Worm (Caenorhabditis elegans) whole organism, late embryonic: ENCODE measurements around the gene pgp-12.

Experiments used
- C38D4.7 ChIP-seq: fragments of 200-800 bp; sonication (Bioruptor generic); optimal IDR thresholded peaks from 2 replicates; lab custom pipeline; 2018; ENCODE audit warnings: mild to moderate bottlenecking, missing genetic modification characterization, moderate library complexity, missing compliant biosample characterization
- ceh-22 ChIP-seq: sonication (generic microtip); optimal IDR thresholded peaks from 2 replicates; lab custom pipeline; 2017; ENCODE audit warnings: missing biosample characterization, missing genetic modification characterization
- madf-2 ChIP-seq: sonication (generic microtip); optimal IDR thresholded peaks from 2 replicates; lab custom pipeline; 2017; ENCODE audit warnings: missing genetic modification characterization, missing compliant biosample characterization
- nfya-1 ChIP-seq: sonication (generic microtip); optimal IDR thresholded peaks from 2 replicates; lab custom pipeline; 2017; ENCODE audit warnings: missing genetic modification characterization, mild to moderate bottlenecking, missing compliant biosample characterization, antibody characterized with exemption, moderate library complexity

DNA sequence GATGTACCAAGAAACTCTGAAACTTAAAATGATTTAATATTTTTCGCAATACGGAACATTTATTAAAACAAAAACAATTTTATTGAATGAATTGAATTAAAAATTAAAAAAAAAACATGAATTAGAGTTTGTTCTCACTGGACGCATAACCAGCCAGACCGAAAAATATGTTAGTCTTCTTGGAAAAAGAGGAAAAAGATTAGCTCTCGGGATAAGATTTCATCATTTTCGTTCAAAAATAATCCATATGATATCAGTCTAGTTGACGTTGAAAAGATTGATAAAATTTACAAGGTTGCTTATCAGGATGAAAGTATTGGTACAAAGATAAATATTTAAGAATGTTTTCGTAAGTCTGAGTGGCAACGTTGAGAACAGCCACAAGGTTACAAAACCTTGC lies 31.2 kb upstream of the pgp-12 start, which contains the start of gene nhr-26:
- TF ChIP-seq nfya-1 (tag; lab: Kevin White, UChicago) (no peak), ceh-22 (no peak), C38D4.7 (GFP tag; lab: Kevin White, UChicago) (no peak), madf-2 (tag; lab: Kevin White, UChicago) (no peak)
